Fruit fly (Drosophila melanogaster): ENCODE measurements around the gene CG9483.

The CG9483 gene

dm6 chr2L:8888210-8888609 lies 21.6 kb downstream of the CG9483 start:
- TF ChIP-seq cyc (GFP tag; optimal IDR thresholded peaks at IDR 0.05) (no peak), svp (GFP tag) (no peak), CG31627 (GFP tag; optimal IDR thresholded peaks at IDR 0.05) (no peak), CG10669 (GFP tag; optimal IDR thresholded peaks at IDR 0.05) (no peak), Gug (GFP tag; IDR thresholded peaks at IDR 0.05) (no peak), CG8319 (GFP tag; optimal IDR thresholded peaks at IDR 0.05) (no peak)

- TF ChIP-seq fkh (GFP tag; optimal IDR thresholded peaks at IDR 0.05): no peak
- peak; percentile 58 for TF ChIP-seq CG6808 (GFP tag; optimal IDR thresholded peaks at IDR 0.05)
These were observed 22.2 kb downstream of the CG9483 start for dm6 chr2L:8888720-8889119.

dm6 chr2L:8891140-8891539 lies 24.6 kb downstream of the CG9483 start, which contains the start of gene CG42713:
CG42713 (plus strand) TSS chr2L:8891440.
- TF ChIP-seq Sox102F (GFP tag; optimal IDR thresholded peaks at IDR 0.05) (no peak), OdsH (GFP tag; optimal IDR thresholded peaks at IDR 0.05) (no peak), Sox15 (GFP tag; optimal IDR thresholded peaks at IDR 0.05) (no peak), CG8319 (GFP tag; optimal IDR thresholded peaks at IDR 0.05) (no peak), fkh (GFP tag; optimal IDR thresholded peaks at IDR 0.05) (no peak), Hr38 (GFP tag; optimal IDR thresholded peaks at IDR 0.05) (no peak), fd59A (GFP tag; optimal IDR thresholded peaks at IDR 0.05) (no peak), Eip93F (GFP tag; optimal IDR thresholded peaks at IDR 0.05) (no peak), CG10631 (GFP tag; optimal IDR thresholded peaks at IDR 0.05) (no peak), salr (GFP tag; optimal IDR thresholded peaks at IDR 0.05) (no peak), CG9139 (GFP tag; optimal IDR thresholded peaks at IDR 0.05) (no peak), spab (GFP tag; optimal IDR thresholded peaks at IDR 0.05) (no peak), CG6163 (GFP tag; IDR thresholded peaks at IDR 0.05) (no peak), CG3919 (GFP tag; optimal IDR thresholded peaks at IDR 0.05) (no peak), acj6 (GFP tag; optimal IDR thresholded peaks at IDR 0.05) (no peak), topi (GFP tag; optimal IDR thresholded peaks at IDR 0.05) (no peak), CG16779 (tag; optimal IDR thresholded peaks at IDR 0.05) (no peak), Hr39 (GFP tag; optimal IDR thresholded peaks at IDR 0.05) (no peak), CG6276 (GFP tag; optimal IDR thresholded peaks at IDR 0.05) (no peak), lz (GFP tag; optimal IDR thresholded peaks at IDR 0.05) (no peak)

- no peak for TF ChIP-seq CG11762 (GFP tag; optimal IDR thresholded peaks at IDR 0.05; ENCODE audit: insufficient read depth)
- TF ChIP-seq CG32006 (GFP tag; optimal IDR thresholded peaks at IDR 0.05): no peak
- TF ChIP-seq Hr38 (GFP tag; optimal IDR thresholded peaks at IDR 0.05): no peak
- peak; percentile 15 for TF ChIP-seq cyc (GFP tag; optimal IDR thresholded peaks at IDR 0.05)
- no peak for TF ChIP-seq CG6276 (GFP tag; optimal IDR thresholded peaks at IDR 0.05)
- 0 out of 3 replicates have a peak, but pooled peaks have one; percentile 20 for TF ChIP-seq eg (GFP tag; IDR thresholded peaks at IDR 0.05)
- peak; percentile 12 for TF ChIP-seq Eip78C (GFP tag)
- TF ChIP-seq fd59A (GFP tag; optimal IDR thresholded peaks at IDR 0.05): no peak
- no peak for TF ChIP-seq achi (GFP tag; optimal IDR thresholded peaks at IDR 0.05)
- TF ChIP-seq CG3919 (GFP tag; optimal IDR thresholded peaks at IDR 0.05): no peak
- no peak for TF ChIP-seq lz (GFP tag; optimal IDR thresholded peaks at IDR 0.05)
- TF ChIP-seq CG6163 (GFP tag; IDR thresholded peaks at IDR 0.05): peak; percentile 43; the same call in 1 of the 3 replicates
- no peak for TF ChIP-seq ss (GFP tag; optimal IDR thresholded peaks at IDR 0.05)
- TF ChIP-seq Gug (GFP tag; IDR thresholded peaks at IDR 0.05): no peak
- no peak for TF ChIP-seq Hr4 (GFP tag; optimal IDR thresholded peaks at IDR 0.05)
- TF ChIP-seq fd85E (GFP tag; optimal IDR thresholded peaks at IDR 0.05): no peak
These were observed 27.7 kb downstream of the CG9483 start for dm6 chr2L:8894224-8894623.

Data from whole organism, prepupa.